Fruit fly (Drosophila melanogaster): Measurements from ENCODE around the gene CG8833.

CG8833 gene

DNA sequence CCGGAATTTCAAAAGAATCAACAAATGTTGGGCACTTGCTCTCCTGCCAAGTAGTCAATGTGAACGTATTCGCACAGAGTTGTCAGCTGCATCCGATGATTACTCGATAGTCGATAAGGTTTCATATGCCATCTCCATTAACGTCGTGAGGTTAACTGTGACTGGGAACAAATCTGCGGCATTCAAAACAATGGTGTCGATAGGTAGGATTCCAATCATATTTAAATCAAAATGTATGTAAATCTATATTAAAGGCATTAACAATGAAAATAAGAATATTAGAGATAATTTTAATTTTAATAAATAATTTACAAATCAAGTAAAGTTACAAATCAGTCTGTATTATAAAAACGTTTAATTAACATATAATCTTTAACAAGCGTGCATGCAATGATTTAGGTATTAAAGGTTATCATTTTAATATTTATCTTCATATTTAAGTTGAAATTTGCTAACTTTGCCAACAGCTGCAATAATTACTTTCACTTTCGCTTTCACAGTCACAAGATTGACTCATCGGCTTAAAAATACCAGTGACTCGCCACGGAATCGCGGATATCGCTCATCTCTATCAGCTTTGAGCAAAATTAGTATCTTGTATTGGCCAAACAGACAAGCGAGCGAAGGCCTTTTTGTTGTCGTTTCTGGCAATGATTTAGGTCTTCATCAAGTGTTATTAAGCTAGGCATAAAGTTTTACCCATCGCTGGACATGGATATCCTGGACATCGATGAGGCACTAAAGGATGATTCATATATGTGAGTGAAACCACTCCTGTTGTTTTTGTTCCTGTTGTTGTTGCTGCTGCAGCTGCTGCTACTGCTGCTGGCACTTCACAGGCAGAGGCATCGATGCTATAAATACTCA is 36.1 kb upstream of the CG8833 start, which contains the start of the genes Meics, Nxf3 and ssp2 (continued):
- TF ChIP-seq CG14014 (GFP tag; IDR thresholded peaks at IDR 0.05) (no peak), HLH4C (GFP tag; IDR thresholded peaks at IDR 0.05; ENCODE audit: partially characterized antibody) (peak; percentile 47; the same call in 1 of the 3 replicates), CHES-1-like (GFP tag; optimal IDR thresholded peaks at IDR 0.05) (peak; percentile 17), CG9876 (GFP tag; optimal IDR thresholded peaks at IDR 0.05) (no peak), trh (GFP tag; optimal IDR thresholded peaks at IDR 0.05) (no peak), ab (GFP tag; optimal IDR thresholded peaks at IDR 0.05) (no peak), CG17359 (tag; optimal IDR thresholded peaks at IDR 0.05) (no peak), lab (GFP tag; optimal IDR thresholded peaks at IDR 0.05) (no peak), ERR (GFP tag; optimal IDR thresholded peaks at IDR 0.05) (peak; percentile 0), Poxn (GFP tag; IDR thresholded peaks at IDR 0.05) (no peak), CG33213 (GFP tag; optimal IDR thresholded peaks at IDR 0.05) (peak; percentile 3), CG3065 (GFP tag; optimal IDR thresholded peaks at IDR 0.05) (no peak), CG12391 (tag; optimal IDR thresholded peaks at IDR 0.05) (peak; percentile 58), fd96Cb (tag; optimal IDR thresholded peaks at IDR 0.05) (no peak), seq (GFP tag; IDR thresholded peaks at IDR 0.05) (no peak), chinmo (GFP tag; IDR thresholded peaks at IDR 0.05; ENCODE audit: partially characterized antibody) (0 out of 4 replicates have a peak, but pooled peaks have one; percentile 2), HmgZ (tag; optimal IDR thresholded peaks at IDR 0.05) (no peak), CG2678 (tag; optimal IDR thresholded peaks at IDR 0.05) (no peak), Hr39 (optimal IDR thresholded peaks at IDR 0.05) (no peak), Gug (GFP tag; IDR thresholded peaks at IDR 0.05) (no peak; the same call in 2 of the 4 replicates), CG1792 (GFP tag; optimal IDR thresholded peaks at IDR 0.05) (no peak), tgo (GFP tag; IDR thresholded peaks at IDR 0.05) (no peak), phol (tag; optimal IDR thresholded peaks at IDR 0.05) (peak; percentile 59), slou (GFP tag; optimal IDR thresholded peaks at IDR 0.05) (no peak), kay (GFP tag; optimal IDR thresholded peaks at IDR 0.05) (peak; percentile 16), CG6854 (GFP tag; optimal IDR thresholded peaks at IDR 0.05) (no peak), fd3F (GFP tag; optimal IDR thresholded peaks at IDR 0.05) (no peak), da (GFP tag; optimal IDR thresholded peaks at IDR 0.05) (no peak), sim (GFP tag; IDR thresholded peaks at IDR 0.05) (no peak), salm (tag; optimal IDR thresholded peaks at IDR 0.05) (no peak), CkIIα-i1 (GFP tag; IDR thresholded peaks at IDR 0.05) (no peak), grn (GFP tag; optimal IDR thresholded peaks at IDR 0.05) (no peak), CG5953 (GFP tag; IDR thresholded peaks at IDR 0.05) (no peak), CG4282 (GFP tag; optimal IDR thresholded peaks at IDR 0.05) (no peak), CG10462 (GFP tag; optimal IDR thresholded peaks at IDR 0.05) (no peak), Bgb (GFP tag; IDR thresholded peaks at IDR 0.05; ENCODE audit: partially characterized antibody) (peak; percentile 71), slbo (GFP tag; IDR thresholded peaks at IDR 0.05) (peak; percentile 79), CG6254 (GFP tag; optimal IDR thresholded peaks at IDR 0.05) (no peak), Oaz (GFP tag; IDR thresholded peaks at IDR 0.05) (no peak), CG1832 (GFP tag; optimal IDR thresholded peaks at IDR 0.05) (no peak), CG18764 (GFP tag; optimal IDR thresholded peaks at IDR 0.05) (no peak), mam (GFP tag; optimal IDR thresholded peaks at IDR 0.05) (peak; percentile 55), CG31365 (tag; optimal IDR thresholded peaks at IDR 0.05) (no peak), CG10147 (GFP tag; optimal IDR thresholded peaks at IDR 0.05) (no peak), Hand (GFP tag; optimal IDR thresholded peaks at IDR 0.05) (no peak), hb (GFP tag; IDR thresholded peaks at IDR 0.05; ENCODE audit: partially characterized antibody) (peak; percentile 71; the same call in 2 of the 3 replicates), CG17568 (GFP tag; optimal IDR thresholded peaks at IDR 0.05) (no peak), CG11723 (GFP tag; optimal IDR thresholded peaks at IDR 0.05) (no peak), tio (GFP tag; optimal IDR thresholded peaks at IDR 0.05) (peak; percentile 3), CG13624 (GFP tag; optimal IDR thresholded peaks at IDR 0.05) (no peak)

Data from whole organism, embryonic.